Worm (Caenorhabditis elegans) whole organism, L1 larva: Measurements from ENCODE around the gene lgc-13.

Source experiments
- aly-2 ChIP-seq: fragments of 150-350 bp; optimal IDR thresholded peaks from 2 replicates; lab custom pipeline; 2014; ENCODE audit warnings: missing biosample characterization, missing genetic modification characterization
- ceh-90 ChIP-seq: sonication (generic microtip); optimal IDR thresholded peaks from 2 replicates; lab custom pipeline; 2016; ENCODE audit warnings: missing genetic modification characterization, missing compliant biosample characterization
- elt-3 ChIP-seq, 6 experiments: fragments of 150-350 bp in 1 of 6; sonication (generic microtip); optimal IDR thresholded peaks; 2 replicates each; lab custom pipeline; 2017 to 2018; ENCODE audit warnings: missing biosample characterization in 6 of 6, missing genetic modification characterization in 6 of 6, inconsistent platforms in 1 of 6
- fkh-10 ChIP-seq: sonication (generic microtip); optimal IDR thresholded peaks from 2 replicates; lab custom pipeline; 2017; ENCODE audit warnings: missing biosample characterization, missing genetic modification reagents, missing genetic modification characterization
- fkh-8 ChIP-seq: sonication (generic microtip); optimal IDR thresholded peaks from 2 replicates; lab custom pipeline; 2016; ENCODE audit warnings: mild to moderate bottlenecking, missing genetic modification characterization, missing compliant biosample characterization
- lin-35 ChIP-seq, 2 experiments: fragments of 150-350 bp; optimal IDR thresholded peaks; 2 replicates each; lab custom pipeline; 2014; ENCODE audit warnings: missing biosample characterization in 2 of 2, missing genetic modification characterization in 2 of 2, missing genetic modification reagents in 2 of 2
- nhr-237 ChIP-seq: fragments of 150-350 bp; optimal IDR thresholded peaks from 2 replicates; lab custom pipeline; 2014; ENCODE audit warnings: missing biosample characterization, missing genetic modification characterization
- snpc-4 ChIP-seq: fragments of 150-350 bp; optimal IDR thresholded peaks from 2 replicates; lab custom pipeline; 2014; ENCODE audit warnings: missing biosample characterization, missing genetic modification characterization
- sox-4 ChIP-seq: sonication (generic microtip); optimal IDR thresholded peaks from 2 replicates; lab custom pipeline; 2016; ENCODE audit warnings: missing genetic modification characterization, missing compliant biosample characterization

- TF ChIP-seq fkh-10 (GFP tag; lab: Kevin White, UChicago) (no peak), elt-3 (tag; optimal IDR thresholded peaks at IDR 0.05; lab: Kevin White, UChicago) (no peak), lin-35 (GFP tag; optimal IDR thresholded peaks at IDR 0.05; lab: Kevin White, UChicago) (no peak), aly-2 (tag; lab: Kevin White, UChicago) (no peak), fkh-8 (no peak), snpc-4 (tag; lab: Kevin White, UChicago) (no peak), ceh-90 (tag; lab: Kevin White, UChicago) (no peak), nhr-237 (tag; lab: Kevin White, UChicago) (no peak), sox-4 (tag; lab: Kevin White, UChicago) (no peak)
Observed at ce11 chrX:12103712-12104111, 5.3 kb upstream of the lgc-13 start, which contains the start of gene W03G11.3.
